Worm (Caenorhabditis elegans) whole organism, young adult: ENCODE measurements around the gene K03D3.2.

Experiments used
- die-1 ChIP-seq: sonication (generic microtip); optimal IDR thresholded peaks from 2 replicates; lab custom pipeline; 2016; ENCODE audit warnings: missing genotype, mild to moderate bottlenecking, missing genetic modification characterization, missing compliant biosample characterization
- efl-1 ChIP-seq: fragments of 150-350 bp; optimal IDR thresholded peaks from 2 replicates; lab custom pipeline; 2014; ENCODE audit warnings: missing biosample characterization, missing genetic modification reagents, missing genetic modification characterization
- egl-18 ChIP-seq: fragments of 200-800 bp; sonication (Bioruptor generic); IDR thresholded peaks from 2 replicates; pipeline ENCODE4 v1.3.6; 2022; ENCODE audit warnings: missing genetic modification reagents, missing genetic modification characterization, missing compliant biosample characterization
- egrh-3 ChIP-seq: fragments of 200-800 bp; sonication (Bioruptor generic); IDR thresholded peaks from 2 replicates; pipeline ENCODE4 v1.3.6; 2022; ENCODE audit warnings: missing genetic modification reagents, missing genetic modification characterization, missing compliant biosample characterization
- him-1 ChIP-seq: sonication (generic microtip); optimal IDR thresholded peaks from 2 replicates; lab custom pipeline; 2016; ENCODE audit warnings: missing genotype, missing genetic modification reagents, missing genetic modification characterization, missing compliant biosample characterization
- hlh-26 ChIP-seq: fragments of 200-800 bp; sonication (Bioruptor generic); conservative IDR thresholded peaks from 2 replicates; pipeline ENCODE4 v1.3.6; 2022; ENCODE audit warnings: missing genetic modification reagents, missing genetic modification characterization, missing compliant biosample characterization
- madf-8 ChIP-seq: fragments of 200-800 bp; sonication (Bioruptor generic); conservative IDR thresholded peaks from 2 replicates; pipeline ENCODE4 v1.3.6; 2022; ENCODE audit warnings: missing genetic modification reagents, missing genetic modification characterization, missing compliant biosample characterization
- nhr-90 ChIP-seq: sonication (generic microtip); optimal IDR thresholded peaks from 2 replicates; lab custom pipeline; 2016; ENCODE audit warnings: missing genotype, mild to moderate bottlenecking, missing genetic modification characterization, missing compliant biosample characterization
- unc-130 ChIP-seq: sonication (generic microtip); optimal IDR thresholded peaks from 2 replicates; lab custom pipeline; 2016; ENCODE audit warnings: missing genetic modification reagents, missing genetic modification characterization, missing compliant biosample characterization
- unc-62 ChIP-seq: fragments of 150-350 bp; optimal IDR thresholded peaks from 2 replicates; lab custom pipeline; 2014; ENCODE audit warnings: missing biosample characterization, missing genetic modification reagents, missing genetic modification characterization
- zfh-2 ChIP-seq: fragments of 200-800 bp; sonication (Bioruptor generic); conservative IDR thresholded peaks from 2 replicates; pipeline ENCODE4 v1.3.6; 2022; ENCODE audit warnings: missing genetic modification reagents, missing genetic modification characterization, missing compliant biosample characterization

ce11 chrIV:16332585-16332984 lies 4.2 kb upstream of the K03D3.2 start, which contains the start of gene srz-71:
- TF ChIP-seq zfh-2 (no peak), madf-8 (GFP tag; lab: Robert Waterston, UW) (no peak), efl-1 (GFP tag; lab: Kevin White, UChicago) (no peak), unc-130 (no peak), hlh-26 (GFP tag; lab: Robert Waterston, UW) (no peak), die-1 (tag; lab: Kevin White, UChicago) (no peak), egl-18 (GFP tag; lab: Robert Waterston, UW) (no peak), unc-62 (GFP tag; lab: Kevin White, UChicago) (no peak), him-1 (tag; lab: Kevin White, UChicago) (no peak), nhr-90 (tag; lab: Kevin White, UChicago) (no peak), egrh-3 (no peak)
